Fruit fly (Drosophila melanogaster) whole organism, embryonic: ENCODE data around the gene CG31313.

Experiments
- Adf1 ChIP-seq: fragments of 200-800 bp; sonication (Bioruptor generic); IDR thresholded peaks from 2 replicates; pipeline ENCODE4 v1.3.6; 2022; ENCODE audit warnings: missing biosample characterization, missing genetic modification characterization
- CG10366 ChIP-seq: fragments of 200-800 bp; sonication (Bioruptor generic); IDR thresholded peaks from 2 replicates; pipeline ENCODE4 v1.3.6; 2022; ENCODE audit warnings: missing biosample characterization, missing genetic modification characterization
- CG10462 ChIP-seq: fragments of 200-800 bp; sonication (Bioruptor generic); optimal IDR thresholded peaks from 2 replicates; lab custom pipeline; 2016; ENCODE audit warnings: missing biosample characterization, missing genetic modification characterization
- CG11695 ChIP-seq: fragments of 200-800 bp; sonication (Bioruptor generic); IDR thresholded peaks from 3 replicates; pipeline ENCODE4 v1.3.6; 2022; ENCODE audit warnings: missing biosample characterization, missing genetic modification characterization
- CG12104 ChIP-seq: fragments of 200-800 bp; sonication (Bioruptor generic); optimal IDR thresholded peaks from 3 replicates; lab custom pipeline; 2016; ENCODE audit warnings: missing biosample characterization, missing genetic modification characterization
- CG15269 ChIP-seq: fragments of 200-800 bp; sonication (Bioruptor generic); optimal IDR thresholded peaks from 2 replicates; lab custom pipeline; 2018; ENCODE audit warnings: missing biosample characterization, mild to moderate bottlenecking, missing genetic modification characterization, moderate library complexity
- CG15601 ChIP-seq: fragments of 200-800 bp; sonication (Bioruptor generic); optimal IDR thresholded peaks from 3 replicates; lab custom pipeline; 2019; ENCODE audit warnings: missing biosample characterization, mild to moderate bottlenecking, missing genetic modification characterization, moderate library complexity
- CG16813 ChIP-seq: fragments of 200-800 bp; sonication (Bioruptor generic); IDR thresholded peaks from 3 replicates; pipeline ENCODE4 v1.3.6; 2022; ENCODE audit warnings: missing biosample characterization, missing genetic modification characterization; ENCODE audit not compliant: partially characterized antibody
- CG17186 ChIP-seq: fragments of 200-800 bp; sonication (Bioruptor generic); optimal IDR thresholded peaks from 3 replicates; lab custom pipeline; 2017; ENCODE audit warnings: missing biosample characterization, missing genetic modification reagents, missing genetic modification characterization
- CG17359 ChIP-seq: fragments of 200-800 bp; sonication (Bioruptor generic); optimal IDR thresholded peaks from 3 replicates; lab custom pipeline; 2018; ENCODE audit warnings: missing biosample characterization, mild to moderate bottlenecking, missing genetic modification characterization, moderate library complexity
- CG4328 ChIP-seq: fragments of 200-800 bp; sonication (Bioruptor generic); optimal IDR thresholded peaks from 3 replicates; lab custom pipeline; 2017; ENCODE audit warnings: missing biosample characterization, missing genetic modification reagents, missing genetic modification characterization
- CG4424 ChIP-seq: fragments of 200-800 bp; sonication (Bioruptor generic); optimal IDR thresholded peaks from 3 replicates; lab custom pipeline; 2016; ENCODE audit warnings: missing biosample characterization, missing genetic modification characterization
- CG8281 ChIP-seq: fragments of 200-800 bp; sonication (Bioruptor generic); optimal IDR thresholded peaks from 2 replicates; lab custom pipeline; 2018; ENCODE audit warnings: missing biosample characterization, mild to moderate bottlenecking, missing genetic modification characterization, moderate library complexity
- CG9215 ChIP-seq: fragments of 200-800 bp; sonication (Bioruptor generic); IDR thresholded peaks from 2 replicates; pipeline ENCODE4 v1.3.6; 2022; ENCODE audit warnings: missing biosample characterization, missing genetic modification characterization
- CoRest ChIP-seq: fragments of 200-800 bp; sonication (Bioruptor generic); optimal IDR thresholded peaks from 3 replicates; lab custom pipeline; 2018; ENCODE audit warnings: missing biosample characterization, mild to moderate bottlenecking, missing genetic modification characterization, moderate library complexity
- Dfd ChIP-seq, 2 experiments: fragments of >200 bp; optimal IDR thresholded peaks; 2 replicates each; lab custom pipeline; 2017; ENCODE audit warnings: missing biosample characterization in 2 of 2, missing genetic modification characterization in 2 of 2
- Doc2 ChIP-seq: fragments of 200-800 bp; sonication (Bioruptor generic); IDR thresholded peaks from 2 replicates; pipeline ENCODE4 v1.3.6; 2022; ENCODE audit warnings: missing biosample characterization, missing genetic modification characterization
- Ets65A ChIP-seq: fragments of 200-800 bp; sonication (Bioruptor generic); peaks from one replicate; lab custom pipeline; 2016; ENCODE audit warnings: missing biosample characterization, missing genetic modification characterization
- HHEX ChIP-seq: fragments of 200-800 bp; sonication (Bioruptor generic); optimal IDR thresholded peaks from 3 replicates; lab custom pipeline; 2017; ENCODE audit warnings: missing biosample characterization, mild to moderate bottlenecking, missing genetic modification characterization, missing genetic modification reagents
- HLH3B ChIP-seq: fragments of 200-800 bp; sonication (Bioruptor generic); IDR thresholded peaks from 2 replicates; pipeline ENCODE4 v1.3.6; 2022; ENCODE audit warnings: missing biosample characterization, missing genetic modification characterization
- Jarid2 ChIP-seq: fragments of 200-800 bp; sonication (Bioruptor generic); optimal IDR thresholded peaks from 3 replicates; lab custom pipeline; 2017; ENCODE audit warnings: mild to moderate bottlenecking, missing biosample characterization, missing genetic modification reagents, missing genetic modification characterization
- Med ChIP-seq: fragments of 200-800 bp; sonication (Bioruptor generic); peaks from one replicate; lab custom pipeline; 2016; ENCODE audit warnings: missing biosample characterization, missing genetic modification characterization, mild to moderate bottlenecking, inconsistent platforms, moderate library complexity
- Nf-YC ChIP-seq: fragments of 200-800 bp; optimal IDR thresholded peaks from 3 replicates; lab custom pipeline; 2019; ENCODE audit warnings: missing biosample characterization, mild to moderate bottlenecking, missing genetic modification characterization, moderate library complexity
- NfI ChIP-seq: fragments of 200-800 bp; sonication (Bioruptor generic); optimal IDR thresholded peaks from 3 replicates; lab custom pipeline; 2018; ENCODE audit warnings: missing biosample characterization, mild to moderate bottlenecking, missing genetic modification characterization, moderate library complexity
- Ravus ChIP-seq: fragments of 200-800 bp; sonication (Bioruptor generic); IDR thresholded peaks from 2 replicates; pipeline ENCODE4 v1.3.6; 2022; ENCODE audit warnings: missing biosample characterization, missing genetic modification characterization
- Spps ChIP-seq: fragments of 200-800 bp; sonication (Bioruptor generic); optimal IDR thresholded peaks from 2 replicates; lab custom pipeline; 2018; ENCODE audit warnings: missing biosample characterization, mild to moderate bottlenecking, missing genetic modification characterization
- ab ChIP-seq: fragments of 200-800 bp; sonication (Bioruptor generic); optimal IDR thresholded peaks from 2 replicates; lab custom pipeline; 2016; ENCODE audit warnings: missing biosample characterization, missing genetic modification characterization
- aop ChIP-seq: fragments of 200-800 bp; sonication (Bioruptor generic); IDR thresholded peaks from 2 replicates; pipeline ENCODE4 v1.3.6; 2022; ENCODE audit warnings: missing biosample characterization, missing genetic modification characterization
- exex ChIP-seq: fragments of 200-800 bp; sonication (Bioruptor generic); optimal IDR thresholded peaks from 4 replicates; lab custom pipeline; 2018; ENCODE audit warnings: missing biosample characterization, mild to moderate bottlenecking, missing genetic modification characterization, moderate library complexity
- gce ChIP-seq: fragments of 200-800 bp; sonication (Bioruptor generic); IDR thresholded peaks from 3 replicates; pipeline ENCODE4 v1.3.6; 2022; ENCODE audit warnings: missing biosample characterization, missing genetic modification characterization
- hbn ChIP-seq: fragments of 200-800 bp; sonication (Bioruptor generic); IDR thresholded peaks from 2 replicates; pipeline ENCODE4 v1.3.6; 2022; ENCODE audit warnings: missing biosample characterization, missing genetic modification characterization; ENCODE audit not compliant: partially characterized antibody
- hkb ChIP-seq, 2 experiments: fragments of 200-800 bp in 1 of 2; fragments of >200 bp in 1 of 2; sonication (Bioruptor generic) in 1 of 2; IDR thresholded peaks in 1 of 2; optimal IDR thresholded peaks in 1 of 2; 2 replicates each; pipeline versions ENCODE4 v1.3.6 to Lab custom; 2017 to 2022; ENCODE audit warnings: missing biosample characterization in 1 of 2, missing genetic modification characterization in 1 of 2
- jumu ChIP-seq: fragments of 200-800 bp; sonication (Bioruptor generic); optimal IDR thresholded peaks from 3 replicates; lab custom pipeline; 2016; ENCODE audit warnings: missing biosample characterization, missing genetic modification characterization
- ken ChIP-seq: fragments of 200-800 bp; sonication (Bioruptor generic); IDR thresholded peaks from 3 replicates; pipeline ENCODE4 v1.3.6; 2022; ENCODE audit warnings: missing biosample characterization, missing genetic modification characterization
- knrl ChIP-seq: fragments of 200-800 bp; sonication (Bioruptor generic); IDR thresholded peaks from 3 replicates; pipeline ENCODE4 v1.3.6; 2022; ENCODE audit warnings: missing biosample characterization, missing genetic modification characterization; ENCODE audit not compliant: partially characterized antibody
- nerfin-2 ChIP-seq: fragments of 200-800 bp; sonication (Bioruptor generic); IDR thresholded peaks from 2 replicates; pipeline ENCODE4 v1.3.6; 2022; ENCODE audit warnings: missing biosample characterization, missing genetic modification characterization; ENCODE audit not compliant: partially characterized antibody
- oc ChIP-seq: fragments of 200-800 bp; sonication (Bioruptor generic); optimal IDR thresholded peaks from 2 replicates; lab custom pipeline; 2018; ENCODE audit warnings: missing biosample characterization, mild to moderate bottlenecking, missing genetic modification characterization, moderate library complexity
- phol ChIP-seq: fragments of 200-800 bp; sonication (Bioruptor generic); optimal IDR thresholded peaks from 3 replicates; lab custom pipeline; 2018; ENCODE audit warnings: missing biosample characterization, mild to moderate bottlenecking, missing genetic modification characterization, moderate library complexity
- psq ChIP-seq: fragments of 200-800 bp; sonication (Bioruptor generic); optimal IDR thresholded peaks from 2 replicates; lab custom pipeline; 2017; ENCODE audit warnings: missing biosample characterization, missing genetic modification characterization
- pzg ChIP-seq: fragments of 200-800 bp; sonication (Bioruptor generic); optimal IDR thresholded peaks from 3 replicates; lab custom pipeline; 2018; ENCODE audit warnings: missing biosample characterization, mild to moderate bottlenecking, missing genetic modification characterization, moderate library complexity
- ro ChIP-seq: fragments of 200-800 bp; sonication (Bioruptor generic); IDR thresholded peaks from 2 replicates; pipeline ENCODE4 v1.3.6; 2022; ENCODE audit warnings: missing biosample characterization, missing genetic modification characterization
- run ChIP-seq: fragments of 200-800 bp; sonication (Bioruptor generic); optimal IDR thresholded peaks from 3 replicates; lab custom pipeline; 2018; ENCODE audit warnings: missing biosample characterization, mild to moderate bottlenecking, missing genetic modification characterization
- tgo ChIP-seq: fragments of 200-800 bp; sonication (Bioruptor generic); IDR thresholded peaks from 3 replicates; pipeline ENCODE4 v1.3.6; 2022; ENCODE audit warnings: missing biosample characterization, missing genetic modification characterization
- tin ChIP-seq: fragments of 200-800 bp; sonication (Bioruptor generic); optimal IDR thresholded peaks from 3 replicates; lab custom pipeline; 2016; ENCODE audit warnings: missing biosample characterization, missing genetic modification characterization
- tll ChIP-seq, 2 experiments: fragments of 200-800 bp in 1 of 2; fragments of >200 bp in 1 of 2; sonication (Bioruptor generic) in 1 of 2; optimal IDR thresholded peaks; 2 replicates each; lab custom pipeline; 2017 to 2019; ENCODE audit warnings: missing biosample characterization in 2 of 2, missing genetic modification characterization in 2 of 2, mild to moderate bottlenecking in 1 of 2, moderate library complexity in 1 of 2
- trh ChIP-seq: fragments of 200-800 bp; sonication (Bioruptor generic); optimal IDR thresholded peaks from 2 replicates; lab custom pipeline; 2016; ENCODE audit warnings: missing biosample characterization, missing genetic modification characterization
- tx ChIP-seq: fragments of 200-800 bp; sonication (Bioruptor generic); optimal IDR thresholded peaks from 2 replicates; lab custom pipeline; 2016; ENCODE audit warnings: missing biosample characterization, missing genetic modification characterization
- vvl ChIP-seq: fragments of 200-800 bp; sonication (Bioruptor generic); IDR thresholded peaks from 2 replicates; pipeline ENCODE4 v1.3.6; 2022; ENCODE audit warnings: missing biosample characterization, missing genetic modification characterization

The CG31313 gene

DNA sequence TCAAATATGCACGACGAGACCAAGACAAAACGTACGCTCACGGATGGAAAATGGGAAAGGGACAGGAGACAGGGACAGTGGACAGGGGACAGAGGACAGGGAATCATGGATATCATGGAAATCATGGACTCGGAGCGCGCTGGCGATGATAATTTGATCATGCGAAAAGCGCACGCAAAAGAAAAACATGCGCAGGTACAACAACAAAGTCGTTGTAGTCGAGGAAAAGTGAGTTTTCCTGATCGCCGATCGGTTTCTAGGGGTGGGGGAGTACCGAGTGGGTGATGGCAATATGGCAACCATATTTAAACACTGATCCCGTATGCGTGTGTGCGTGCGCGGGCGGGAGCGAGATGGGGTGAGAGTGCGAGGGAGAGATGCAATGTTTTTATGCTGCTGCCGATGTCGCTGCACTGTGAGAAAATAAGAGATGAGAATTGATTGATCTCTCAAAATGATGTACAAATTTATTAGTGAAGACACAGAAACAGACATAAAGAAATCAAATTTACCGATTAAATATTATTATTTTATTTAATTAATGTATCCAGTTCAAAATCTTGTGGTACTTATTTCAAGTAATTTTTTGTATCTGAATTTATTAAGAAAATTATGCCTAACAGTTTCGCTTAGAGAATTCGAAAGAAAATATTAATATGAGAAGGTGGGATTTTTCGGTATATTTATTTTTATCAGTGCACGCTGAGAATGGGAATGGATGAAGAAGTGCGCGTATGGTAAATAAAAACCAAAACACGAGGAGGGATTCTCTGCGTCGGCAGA, 23.7 kb upstream of the CG31313 start (continued):
- TF ChIP-seq ab (GFP tag; lab: Kevin White, UChicago) (no peak), run (tag; lab: Kevin White, UChicago) (peak; percentile 69), hbn (GFP tag; lab: Robert Waterston, UW) (no peak), CG17359 (tag; lab: Kevin White, UChicago) (peak; percentile 79), oc (tag; lab: Kevin White, UChicago) (peak; percentile 74), CG11695 (GFP tag; lab: Robert Waterston, UW) (peak; percentile 71), gce (0 out of 3 replicates have a peak, but pooled peaks have one; percentile 20), Ravus (GFP tag; lab: Robert Waterston, UW) (no peak), ro (GFP tag; lab: Robert Waterston, UW) (peak; percentile 70; the same call in 1 of the 2 replicates), Adf1 (GFP tag; lab: Robert Waterston, UW) (no peak), pzg (no peak), CG4328 (GFP tag; lab: Kevin White, UChicago) (peak; percentile 69), Med (GFP tag; lab: Kevin White, UChicago) (peak; percentile 58), Spps (peak; percentile 93), CG16813 (GFP tag; lab: Robert Waterston, UW) (no peak), CoRest (peak; percentile 94), hkb (optimal IDR thresholded peaks at IDR 0.05; lab: Kevin White, UChicago) (no peak), hkb (GFP tag; IDR thresholded peaks at IDR 0.05; lab: Robert Waterston, UW) (peak; percentile 80), ken (0 out of 3 replicates have a peak, but pooled peaks have one; percentile 47), HLH3B (GFP tag; lab: Robert Waterston, UW) (peak; percentile 72; the same call in 1 of the 2 replicates), exex (tag; lab: Kevin White, UChicago) (no peak), tin (peak; percentile 84), CG9215 (GFP tag; lab: Robert Waterston, UW) (peak; percentile 59), CG15601 (tag; lab: Kevin White, UChicago) (peak; percentile 94), CG8281 (tag; lab: Kevin White, UChicago) (peak; percentile 44), trh (GFP tag; lab: Kevin White, UChicago) (peak; percentile 64), CG17186 (GFP tag; lab: Kevin White, UChicago) (peak; percentile 24), Nf-YC (peak; percentile 60), HHEX (GFP tag; lab: Kevin White, UChicago) (peak; percentile 72), Dfd (GFP tag; optimal IDR thresholded peaks at IDR 0.05; lab: Kevin White, UChicago) (no peak), phol (tag; lab: Kevin White, UChicago) (peak; percentile 93), CG12104 (GFP tag; lab: Kevin White, UChicago) (peak; percentile 85), NfI (GFP tag; lab: Kevin White, UChicago) (peak; percentile 53), CG4424 (GFP tag; lab: Kevin White, UChicago) (peak; percentile 90), jumu (GFP tag; lab: Kevin White, UChicago) (peak; percentile 9), nerfin-2 (GFP tag; lab: Robert Waterston, UW) (no peak), CG15269 (tag; lab: Kevin White, UChicago) (peak; percentile 74), psq (GFP tag; lab: Kevin White, UChicago) (peak; percentile 76), tx (GFP tag; lab: Kevin White, UChicago) (no peak), aop (GFP tag; lab: Robert Waterston, UW) (no peak), knrl (GFP tag; lab: Robert Waterston, UW) (no peak), CG10462 (GFP tag; lab: Kevin White, UChicago) (peak; percentile 84), vvl (GFP tag; lab: Robert Waterston, UW) (peak; percentile 73), tgo (peak; percentile 71), Doc2 (GFP tag; lab: Robert Waterston, UW) (no peak), CG10366 (GFP tag; lab: Robert Waterston, UW) (peak; percentile 52), tll (GFP tag; optimal IDR thresholded peaks at IDR 0.05; lab: Kevin White, UChicago) (peak in 1 of 2 experiments; percentile 74), Jarid2 (GFP tag; lab: Kevin White, UChicago) (peak; percentile 47), Ets65A (peak; percentile 54)
